Worm (Caenorhabditis elegans): ENCODE data around the gene C23F12.9.

Gene C23F12.9

ce11 chrX:9441512-9441911 lies 47.7 kb downstream of the C23F12.9 start, which contains the start of gene memb-1 (continued):
- TF ChIP-seq fax-1 (tag; optimal IDR thresholded peaks at IDR 0.05) (no peak), ceh-34 (tag; optimal IDR thresholded peaks at IDR 0.05) (peak; percentile 7), che-1 (tag; optimal IDR thresholded peaks at IDR 0.05) (no peak), zip-5 (tag; optimal IDR thresholded peaks at IDR 0.05) (no peak), lin-11 (tag; optimal IDR thresholded peaks at IDR 0.05) (no peak), ceh-30 (tag; optimal IDR thresholded peaks at IDR 0.05) (no peak), pha-4 (tag; optimal IDR thresholded peaks at IDR 0.05) (no peak), gmeb-2 (tag; optimal IDR thresholded peaks at IDR 0.05) (no peak)

DNA sequence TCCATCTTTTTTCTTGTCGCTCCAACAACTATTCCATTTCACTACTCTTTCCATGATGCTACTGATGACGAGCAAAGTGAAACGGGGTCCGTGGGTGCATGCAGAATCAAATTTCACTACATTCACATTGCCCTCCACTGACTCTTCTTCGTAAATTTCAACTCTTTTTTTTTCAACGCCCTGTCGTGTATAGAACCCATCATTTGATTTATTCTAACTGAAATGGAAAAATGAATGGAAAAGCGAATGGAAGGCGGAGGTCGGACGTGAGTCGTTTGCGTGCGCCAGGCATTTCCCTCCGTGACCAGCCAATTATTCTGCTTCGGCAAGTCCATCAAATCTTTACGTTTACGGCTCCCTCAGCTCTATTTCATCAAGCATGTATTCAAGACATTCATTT lies 50.0 kb downstream of the C23F12.9 start:
- TF ChIP-seq unc-42 (tag; optimal IDR thresholded peaks at IDR 0.05) (peak; percentile 57), unc-86 (tag; optimal IDR thresholded peaks at IDR 0.05) (no peak), ceh-22 (tag; optimal IDR thresholded peaks at IDR 0.05) (no peak), ceh-9 (tag; optimal IDR thresholded peaks at IDR 0.05) (no peak)
